Worm (Caenorhabditis elegans): ENCODE data around the gene C27A2.8.

The C27A2.8 gene

DNA sequence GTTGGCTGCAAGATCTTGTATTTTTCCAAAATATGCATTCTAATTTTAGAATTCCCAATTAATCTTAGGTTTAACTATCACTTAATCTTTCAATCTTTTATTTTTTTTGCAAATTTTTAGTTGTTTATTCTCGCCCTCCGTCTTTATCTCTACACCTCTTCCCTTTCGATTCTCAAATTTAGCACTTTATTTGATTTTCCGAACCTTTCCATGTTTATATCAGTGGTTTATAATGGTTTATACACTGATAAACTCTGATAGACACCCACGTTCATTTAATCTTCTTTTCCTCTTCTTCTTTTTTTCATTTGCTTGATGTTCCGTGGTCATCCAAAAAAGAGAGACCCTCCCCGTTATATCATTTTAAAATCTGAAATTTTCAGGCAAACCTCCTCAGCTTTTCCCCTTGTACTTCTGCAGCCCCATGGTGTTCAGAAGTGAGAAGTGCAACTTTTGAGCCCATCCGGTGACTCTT lies 45.4 kb downstream of the C27A2.8 start, which contains the start of the genes nsy-1 and F59A6.13:
nsy-1 (plus strand) TSS at position 377 of the 475 bp plus-strand sequence.
F59A6.13 (plus strand) TSS at position 425 of the 475 bp plus-strand sequence.
- TF ChIP-seq aly-1 (tag; optimal IDR thresholded peaks at IDR 0.05) (no peak), tra-4 (tag; optimal IDR thresholded peaks at IDR 0.05) (no peak), scrt-1 (GFP tag; IDR thresholded peaks at IDR 0.05) (no peak), ceh-13 (GFP tag; optimal IDR thresholded peaks at IDR 0.05) (no peak), hmg-4 (GFP tag; optimal IDR thresholded peaks at IDR 0.05) (no peak), ets-7 (tag; optimal IDR thresholded peaks at IDR 0.05) (no peak), pes-1 (GFP tag; IDR thresholded peaks at IDR 0.05) (no peak), tbx-37 (GFP tag; conservative IDR thresholded peaks at IDR 0.05) (no peak), F13C5.2 (tag; optimal IDR thresholded peaks at IDR 0.05) (no peak), flt-1 (GFP tag; IDR thresholded peaks at IDR 0.05) (no peak), B0310.2 (tag; optimal IDR thresholded peaks at IDR 0.05) (no peak), hnd-1 (tag; optimal IDR thresholded peaks at IDR 0.05) (no peak)

DNA sequence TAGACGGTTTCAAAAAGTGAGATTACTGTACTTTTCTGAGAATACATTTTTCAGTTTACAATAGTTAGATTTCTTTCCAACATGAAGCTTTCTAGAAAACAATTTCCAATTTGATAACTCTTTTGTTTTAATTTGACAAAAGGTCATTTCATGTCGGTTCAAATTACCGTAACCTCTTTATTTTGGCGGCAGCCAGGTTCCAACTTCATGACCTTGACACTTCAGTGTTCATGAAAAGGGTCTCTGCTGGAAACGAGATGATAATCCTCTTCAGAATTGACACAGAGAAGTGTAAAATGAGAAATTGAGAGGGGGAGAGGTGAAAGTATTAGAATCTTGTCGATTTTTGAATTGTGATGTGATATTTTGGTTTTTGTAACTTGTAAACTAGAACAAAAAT lies 46.3 kb downstream of the C27A2.8 start:
- TF ChIP-seq ama-1 (optimal IDR thresholded peaks at IDR 0.05) = no peak
- no peak for TF ChIP-seq ets-7 (tag; optimal IDR thresholded peaks at IDR 0.05)
- no peak for TF ChIP-seq B0310.2 (tag; optimal IDR thresholded peaks at IDR 0.05)
- TF ChIP-seq flt-1 (GFP tag; IDR thresholded peaks at IDR 0.05) = no peak
- no peak for TF ChIP-seq hmg-4 (GFP tag; optimal IDR thresholded peaks at IDR 0.05)
- TF ChIP-seq scrt-1 (GFP tag; IDR thresholded peaks at IDR 0.05) = no peak
- TF ChIP-seq hnd-1 (tag; optimal IDR thresholded peaks at IDR 0.05) = no peak

DNA sequence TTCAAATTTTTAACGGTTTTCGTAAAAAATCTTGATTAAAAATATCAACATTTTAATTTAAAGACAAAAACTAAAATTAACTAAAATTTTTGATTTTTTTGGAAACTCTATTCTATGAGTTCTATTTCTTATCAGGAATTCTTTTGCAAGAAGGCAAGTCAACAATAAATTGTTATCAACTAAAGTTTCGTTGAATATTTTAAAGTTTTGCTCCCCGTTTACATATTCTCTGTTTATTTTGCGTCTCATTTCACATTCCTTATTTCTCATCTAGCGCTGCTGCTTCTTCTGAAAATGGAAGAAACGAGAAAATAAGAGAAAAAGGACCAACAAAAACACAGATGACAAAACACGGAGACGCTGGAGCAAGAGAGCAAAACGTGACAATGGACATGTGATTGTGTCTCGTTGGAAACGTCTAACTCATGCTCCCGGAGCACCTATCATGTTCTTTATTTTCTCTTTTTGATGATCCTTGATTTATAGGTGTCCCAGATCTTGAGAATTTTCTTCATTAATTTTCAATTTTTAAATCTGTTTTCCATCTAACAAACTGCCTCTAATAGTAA lies 47.2 kb downstream of the C27A2.8 start:
- TF ChIP-seq ets-7 (tag; optimal IDR thresholded peaks at IDR 0.05) (no peak), tbx-37 (GFP tag; conservative IDR thresholded peaks at IDR 0.05) (no peak), ceh-36 (tag; optimal IDR thresholded peaks at IDR 0.05) (no peak), hnd-1 (tag; optimal IDR thresholded peaks at IDR 0.05) (no peak), ceh-13 (GFP tag; optimal IDR thresholded peaks at IDR 0.05) (no peak), tra-4 (tag; optimal IDR thresholded peaks at IDR 0.05) (no peak), ama-1 (optimal IDR thresholded peaks at IDR 0.05) (no peak), aly-1 (tag; optimal IDR thresholded peaks at IDR 0.05) (no peak), F13C5.2 (tag; optimal IDR thresholded peaks at IDR 0.05) (no peak), pes-1 (GFP tag; IDR thresholded peaks at IDR 0.05) (no peak), tbx-11 (GFP tag; IDR thresholded peaks at IDR 0.05) (no peak)

DNA sequence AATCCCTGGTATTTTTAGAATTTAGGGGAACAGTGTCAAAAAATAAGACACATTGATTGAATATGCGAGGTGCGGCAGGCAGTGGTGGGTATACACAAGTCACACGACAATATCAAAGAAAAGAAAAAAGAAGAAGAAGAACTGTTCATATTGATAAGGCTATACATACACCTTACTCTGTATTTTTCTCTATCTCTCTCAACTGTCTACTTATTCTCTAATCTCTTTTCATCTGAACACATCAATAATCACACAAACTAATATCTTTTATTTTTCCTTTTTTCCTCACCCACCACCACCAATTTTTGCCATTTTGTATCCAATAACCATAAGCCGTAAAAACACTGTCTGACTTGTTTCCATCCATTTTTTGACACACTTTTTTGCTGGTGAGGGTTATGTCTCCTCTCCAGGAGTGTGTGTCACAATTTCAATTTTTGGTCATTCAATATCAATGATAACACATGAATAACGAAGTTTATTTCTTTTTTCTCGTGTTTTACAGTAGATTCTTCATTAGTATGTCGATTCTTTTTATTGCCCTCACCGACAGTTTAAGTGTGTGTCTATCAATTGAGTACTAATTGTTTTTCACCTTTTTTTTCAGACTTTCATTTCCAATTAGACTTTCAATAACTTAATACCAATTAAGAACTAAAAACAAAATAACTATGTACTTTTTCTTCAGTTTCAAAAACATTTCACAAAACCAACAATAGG lies 48.3 kb downstream of the C27A2.8 start:
- no peak for TF ChIP-seq hmbx-1 (tag; optimal IDR thresholded peaks at IDR 0.05)
- no peak for TF ChIP-seq tra-4 (tag; optimal IDR thresholded peaks at IDR 0.05)

DNA sequence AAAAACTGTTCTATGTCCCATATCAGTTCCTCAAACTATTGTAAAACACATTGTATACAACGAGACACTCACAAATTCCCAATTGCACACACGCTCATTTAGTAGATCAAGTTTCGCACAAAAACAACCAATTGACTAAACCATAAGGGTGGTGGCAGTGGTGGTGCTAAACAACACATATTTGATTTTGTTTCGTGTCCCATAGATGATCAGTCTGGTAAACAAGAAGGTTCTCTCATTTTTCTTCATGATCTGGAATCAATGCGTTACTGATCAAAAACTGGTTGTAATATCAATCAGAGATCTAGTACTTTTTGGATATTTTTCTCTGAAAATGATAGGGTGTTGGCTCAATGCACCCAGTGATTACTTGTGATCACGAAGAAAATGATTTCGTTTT lies 49.3 kb downstream of the C27A2.8 start:
- TF ChIP-seq B0310.2 (tag; optimal IDR thresholded peaks at IDR 0.05) (no peak), ets-7 (tag; optimal IDR thresholded peaks at IDR 0.05) (no peak), hnd-1 (tag; optimal IDR thresholded peaks at IDR 0.05) (no peak), tbx-37 (GFP tag; conservative IDR thresholded peaks at IDR 0.05) (no peak), hmbx-1 (tag; optimal IDR thresholded peaks at IDR 0.05) (no peak), flt-1 (GFP tag; IDR thresholded peaks at IDR 0.05) (no peak), ceh-13 (GFP tag; optimal IDR thresholded peaks at IDR 0.05) (no peak), tra-4 (tag; optimal IDR thresholded peaks at IDR 0.05) (no peak), tbx-11 (GFP tag; IDR thresholded peaks at IDR 0.05) (no peak), scrt-1 (GFP tag; IDR thresholded peaks at IDR 0.05) (no peak), ama-1 (optimal IDR thresholded peaks at IDR 0.05) (no peak), ceh-36 (tag; optimal IDR thresholded peaks at IDR 0.05) (no peak), F13C5.2 (tag; optimal IDR thresholded peaks at IDR 0.05) (no peak), pes-1 (GFP tag; IDR thresholded peaks at IDR 0.05) (no peak)

Data from whole organism, early embryonic.